Worm (Caenorhabditis elegans) whole organism, late embryonic: Measurements from ENCODE around the gene elt-1.

Source experiments
- C38D4.7 ChIP-seq: fragments of 200-800 bp; sonication (Bioruptor generic); optimal IDR thresholded peaks from 2 replicates; lab custom pipeline; 2018; ENCODE audit warnings: mild to moderate bottlenecking, missing genetic modification characterization, moderate library complexity, missing compliant biosample characterization
- K02D7.2 ChIP-seq: sonication (generic microtip); optimal IDR thresholded peaks from 2 replicates; lab custom pipeline; 2017; ENCODE audit warnings: mild to moderate bottlenecking, missing genetic modification characterization, missing compliant biosample characterization
- K09A11.1 ChIP-seq: sonication (generic microtip); optimal IDR thresholded peaks from 2 replicates; lab custom pipeline; 2017; ENCODE audit warnings: antibody characterized with exemption, mild to moderate bottlenecking, missing genetic modification characterization, missing compliant biosample characterization; ENCODE audit not compliant: insufficient read depth
- T23F11.4 ChIP-seq: fragments of 200-800 bp; sonication (Bioruptor generic); optimal IDR thresholded peaks from 2 replicates; lab custom pipeline; 2018; ENCODE audit warnings: mild to moderate bottlenecking, missing genetic modification characterization, missing compliant biosample characterization
- Y22D7AL.16 ChIP-seq: sonication (generic microtip); optimal IDR thresholded peaks from 2 replicates; lab custom pipeline; 2016; ENCODE audit warnings: missing genetic modification characterization, missing compliant biosample characterization
- ama-1 ChIP-seq: fragments of 150-350 bp; optimal IDR thresholded peaks from 2 replicates; lab custom pipeline; 2014
- ceh-19 ChIP-seq: fragments of 200-800 bp; sonication (Bioruptor generic); optimal IDR thresholded peaks from 2 replicates; lab custom pipeline; 2018; ENCODE audit warnings: mild to moderate bottlenecking, missing genetic modification characterization, missing compliant biosample characterization
- ceh-2 ChIP-seq: sonication (generic microtip); optimal IDR thresholded peaks from 2 replicates; lab custom pipeline; 2016; ENCODE audit warnings: missing genotype, missing genetic modification characterization, missing compliant biosample characterization
- ceh-24 ChIP-seq: sonication (generic microtip); optimal IDR thresholded peaks from 2 replicates; lab custom pipeline; 2016; ENCODE audit warnings: mild to moderate bottlenecking, missing genetic modification characterization, missing compliant biosample characterization
- ceh-31 ChIP-seq: sonication (generic microtip); optimal IDR thresholded peaks from 2 replicates; lab custom pipeline; 2016; ENCODE audit warnings: missing genetic modification characterization, missing compliant biosample characterization
- elt-2 ChIP-seq: sonication (generic microtip); optimal IDR thresholded peaks from 2 replicates; lab custom pipeline; 2016; ENCODE audit warnings: missing genetic modification reagents, missing genetic modification characterization, missing compliant biosample characterization
- elt-4 ChIP-seq: sonication (generic microtip); optimal IDR thresholded peaks from 2 replicates; lab custom pipeline; 2016; ENCODE audit warnings: missing genetic modification characterization, missing compliant biosample characterization
- fkh-6 ChIP-seq: sonication (generic microtip); optimal IDR thresholded peaks from 2 replicates; lab custom pipeline; 2016; ENCODE audit warnings: missing genetic modification characterization, missing compliant biosample characterization
- hlh-13 ChIP-seq: fragments of 200-800 bp; sonication (Bioruptor generic); optimal IDR thresholded peaks from 2 replicates; lab custom pipeline; 2018; ENCODE audit warnings: mild to moderate bottlenecking, missing genetic modification characterization, missing compliant biosample characterization
- hlh-6 ChIP-seq: sonication (generic microtip); optimal IDR thresholded peaks from 2 replicates; lab custom pipeline; 2016; ENCODE audit warnings: missing genotype, missing genetic modification characterization, missing compliant biosample characterization
- hlh-8 ChIP-seq: sonication (generic microtip); optimal IDR thresholded peaks from 2 replicates; lab custom pipeline; 2016; ENCODE audit warnings: missing genotype, missing genetic modification characterization, missing compliant biosample characterization
- lin-11 ChIP-seq: fragments of 200-800 bp; sonication (Bioruptor generic); optimal IDR thresholded peaks from 2 replicates; lab custom pipeline; 2018; ENCODE audit warnings: mild to moderate bottlenecking, missing genetic modification characterization, missing compliant biosample characterization
- odd-2 ChIP-seq: sonication (generic microtip); optimal IDR thresholded peaks from 2 replicates; lab custom pipeline; 2017; ENCODE audit warnings: antibody characterized with exemption, mild to moderate bottlenecking, missing genetic modification characterization, missing compliant biosample characterization
- pag-3 ChIP-seq: sonication (generic microtip); optimal IDR thresholded peaks from 2 replicates; lab custom pipeline; 2016; ENCODE audit warnings: missing compliant biosample characterization, missing genetic modification characterization, borderline replicate concordance
- pat-9 ChIP-seq: fragments of 200-800 bp; sonication (Bioruptor generic); optimal IDR thresholded peaks from 2 replicates; lab custom pipeline; 2018; ENCODE audit warnings: mild to moderate bottlenecking, missing genetic modification characterization, moderate library complexity, missing compliant biosample characterization
- pax-1 ChIP-seq: fragments of 150-350 bp; optimal IDR thresholded peaks from 2 replicates; lab custom pipeline; 2014; ENCODE audit warnings: missing biosample characterization, missing genetic modification characterization
- pha-2 ChIP-seq: sonication (generic microtip); optimal IDR thresholded peaks from 2 replicates; lab custom pipeline; 2017; ENCODE audit warnings: mild to moderate bottlenecking, missing genetic modification characterization, missing compliant biosample characterization
- pqm-1 ChIP-seq: sonication (generic microtip); optimal IDR thresholded peaks from 2 replicates; lab custom pipeline; 2016; ENCODE audit warnings: missing genetic modification characterization, missing compliant biosample characterization
- sdc-2 ChIP-seq: sonication (generic microtip); optimal IDR thresholded peaks from 2 replicates; lab custom pipeline; 2016; ENCODE audit warnings: missing genotype, missing genetic modification characterization, missing compliant biosample characterization
- sox-2 ChIP-seq: fragments of 200-800 bp; sonication (Bioruptor generic); IDR thresholded peaks from 2 replicates; pipeline ENCODE4 v1.3.6; 2022; ENCODE audit warnings: missing genetic modification reagents, missing genetic modification characterization, missing compliant biosample characterization
- sox-4 ChIP-seq: sonication (generic microtip); optimal IDR thresholded peaks from 2 replicates; lab custom pipeline; 2017; ENCODE audit warnings: mild to moderate bottlenecking, missing genetic modification characterization, inconsistent platforms, missing compliant biosample characterization
- tbx-2 ChIP-seq: sonication (generic microtip); optimal IDR thresholded peaks from 2 replicates; lab custom pipeline; 2016; ENCODE audit warnings: missing genetic modification characterization, missing compliant biosample characterization
- tbx-7 ChIP-seq: sonication (generic microtip); optimal IDR thresholded peaks from 2 replicates; lab custom pipeline; 2016; ENCODE audit warnings: missing genotype, missing genetic modification characterization, missing compliant biosample characterization
- unc-3 ChIP-seq, 2 experiments: fragments of 200-800 bp in 1 of 2; sonication (Bioruptor generic) in 1 of 2; sonication (generic microtip) in 1 of 2; conservative IDR thresholded peaks in 1 of 2; optimal IDR thresholded peaks in 1 of 2; 2 replicates each; pipeline versions ENCODE4 v1.3.6 to Lab custom; 2016 to 2022; ENCODE audit warnings: missing compliant biosample characterization in 2 of 2, missing genetic modification characterization in 2 of 2, missing genetic modification reagents in 1 of 2
- unc-42 ChIP-seq: sonication (generic microtip); optimal IDR thresholded peaks from 2 replicates; lab custom pipeline; 2016; ENCODE audit warnings: missing genotype, missing genetic modification characterization, missing compliant biosample characterization
- unc-55 ChIP-seq: sonication (generic microtip); optimal IDR thresholded peaks from 2 replicates; lab custom pipeline; 2017; ENCODE audit warnings: missing biosample characterization, missing genetic modification reagents, missing genetic modification characterization

Gene elt-1

DNA sequence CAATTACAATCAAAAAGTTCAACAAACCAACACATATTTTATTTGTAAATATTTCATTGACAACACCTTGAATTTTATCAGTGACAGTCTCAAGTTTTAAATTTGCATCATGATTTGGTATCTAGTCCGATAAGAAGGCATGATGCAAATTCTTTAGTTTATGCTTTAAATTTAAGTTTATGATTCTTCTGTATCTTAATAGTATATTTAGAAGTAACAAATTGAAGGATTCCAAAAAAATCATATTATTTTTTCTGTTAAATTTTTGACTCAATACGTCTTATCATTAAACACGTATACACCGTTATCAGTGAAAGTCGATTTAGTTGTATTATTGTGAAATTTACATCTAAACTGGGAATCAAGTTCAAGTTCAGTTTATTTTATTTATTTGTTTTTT lies 36.4 kb downstream of the elt-1 start, which contains the start of gene chca-1:
chca-1 (plus strand) TSS at position 161 of the 400 bp plus-strand sequence.
- TF ChIP-seq ama-1 (lab: Kevin White, UChicago) (no peak), K02D7.2 (tag; lab: Kevin White, UChicago) (no peak), elt-2 (tag; lab: Kevin White, UChicago) (peak; percentile 69), pat-9 (tag; lab: Kevin White, UChicago) (no peak), sdc-2 (no peak), ceh-19 (GFP tag; lab: Kevin White, UChicago) (no peak), C38D4.7 (no peak), pax-1 (tag; lab: Kevin White, UChicago) (no peak), pqm-1 (tag; lab: Kevin White, UChicago) (no peak)
- TF ChIP-seq, all 69 proteins: peak for 1

ce11 chrIV:9653184-9653583 lies 38.4 kb downstream of the elt-1 start, which contains the start of gene F58G6.3:
Gene F58G6.3, plus strand, starts transcription at chrIV:9653535.
- no peak for TF ChIP-seq pqm-1 (tag; lab: Kevin White, UChicago)

- TF ChIP-seq fkh-6 (tag; lab: Kevin White, UChicago) (no peak), hlh-6 (tag; lab: Kevin White, UChicago) (no peak), hlh-13 (no peak), sox-2 (GFP tag; lab: Robert Waterston, UW) (no peak), pag-3 (tag; lab: Kevin White, UChicago) (no peak)
Measured at ce11 chrIV:9654017-9654416, 39.2 kb downstream of the elt-1 start, which contains the start of gene F58G6.7. Gene F58G6.7, plus strand, starts transcription at chrIV:9654317.

- no peak for TF ChIP-seq ceh-31 (tag; lab: Kevin White, UChicago)
- TF ChIP-seq unc-42 (tag; lab: Kevin White, UChicago) = peak; percentile 85
Measured at ce11 chrIV:9655556-9655955, 40.8 kb downstream of the elt-1 start.

DNA sequence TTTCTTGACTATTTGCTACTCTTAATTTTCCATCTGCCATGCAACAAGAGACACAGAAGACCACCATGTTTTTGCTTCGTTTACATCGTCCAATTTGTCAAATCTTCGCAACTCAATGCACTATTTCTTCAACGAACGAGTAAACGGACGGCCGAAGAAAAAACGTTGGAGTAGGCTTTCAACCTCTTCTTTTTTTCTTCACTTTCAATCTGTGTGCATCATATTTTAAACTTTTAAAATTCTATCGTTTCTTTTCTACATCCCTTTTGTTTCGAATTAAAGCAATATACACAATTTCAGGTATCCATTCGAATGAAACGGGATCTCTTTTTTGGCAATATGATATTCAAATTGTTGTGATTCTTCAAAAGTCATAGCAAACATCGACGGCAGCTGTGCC lies 43.0 kb downstream of the elt-1 start, which contains the start of gene acc-1:
acc-1 (plus strand) TSS at position 301 of the 400 bp plus-strand sequence.
- TF ChIP-seq unc-55 (GFP tag; lab: Kevin White, UChicago) (no peak), unc-3 (GFP tag; conservative IDR thresholded peaks at IDR 0.05; lab: Robert Waterston, UW) (no peak), unc-3 (tag; optimal IDR thresholded peaks at IDR 0.05; lab: Kevin White, UChicago) (no peak), elt-4 (tag; lab: Kevin White, UChicago) (no peak), T23F11.4 (no peak), pha-2 (no peak), K09A11.1 (tag; lab: Kevin White, UChicago) (no peak), elt-2 (tag; lab: Kevin White, UChicago) (no peak), ceh-2 (tag; lab: Kevin White, UChicago) (no peak), sox-4 (tag; lab: Kevin White, UChicago) (no peak), hlh-8 (no peak), tbx-7 (no peak), odd-2 (tag; lab: Kevin White, UChicago) (no peak), tbx-2 (tag; lab: Kevin White, UChicago) (no peak), ceh-24 (tag; lab: Kevin White, UChicago) (no peak), sdc-2 (no peak), lin-11 (no peak), Y22D7AL.16 (tag; lab: Kevin White, UChicago) (no peak), ceh-31 (tag; lab: Kevin White, UChicago) (no peak)

DNA sequence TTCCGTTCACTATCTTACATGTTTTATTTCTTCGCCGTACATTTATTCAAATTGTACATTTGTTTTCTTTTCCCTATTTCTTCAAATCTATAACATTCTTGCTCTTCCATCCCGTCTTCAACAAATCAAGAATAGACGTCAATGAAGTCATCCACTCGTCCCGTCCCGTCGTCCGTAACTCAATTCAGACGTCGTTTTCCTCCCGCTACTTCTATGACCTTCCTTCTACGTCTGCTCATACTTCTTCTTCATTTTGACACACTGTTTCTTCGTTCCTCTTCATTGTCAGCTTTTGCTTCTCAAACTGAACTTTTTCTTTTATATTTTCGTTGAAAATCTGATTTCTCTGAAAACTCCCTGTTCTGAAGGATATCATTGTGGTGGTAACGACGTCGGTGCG lies 45.2 kb downstream of the elt-1 start:
- TF ChIP-seq ama-1 (lab: Kevin White, UChicago) = no peak
- TF ChIP-seq unc-42 (tag; lab: Kevin White, UChicago) = peak; percentile 82
